Worm (Caenorhabditis elegans) whole organism, L4/young adult: ENCODE measurements around the gene gtf-2H1.

Experiments used
- dao-5 ChIP-seq: sonication (generic microtip); optimal IDR thresholded peaks from 2 replicates; lab custom pipeline; 2016; ENCODE audit warnings: missing genotype, missing genetic modification characterization, moderate library complexity, missing compliant biosample characterization
- him-1 ChIP-seq: sonication (generic microtip); optimal IDR thresholded peaks from 2 replicates; lab custom pipeline; 2016; ENCODE audit warnings: missing genotype, missing genetic modification reagents, missing genetic modification characterization, missing compliant biosample characterization

ce11 chrIV:202921-203652 lies 28.5 kb downstream of the gtf-2H1 start, which contains the start of gene gfrp-1:
- TF ChIP-seq him-1 (tag; lab: Kevin White, UChicago) (no peak), dao-5 (no peak)
